Fruit fly (Drosophila melanogaster) whole organism, embryonic: ENCODE measurements around the gene CG7079.

Experiments
- Abd-B ChIP-seq: fragments of 200-800 bp; sonication (Bioruptor generic); optimal IDR thresholded peaks from 2 replicates; lab custom pipeline; 2018; ENCODE audit warnings: missing biosample characterization, mild to moderate bottlenecking, missing genetic modification characterization, moderate library complexity
- Ada2b ChIP-seq: fragments of 200-800 bp; sonication (Bioruptor generic); IDR thresholded peaks from 2 replicates; pipeline ENCODE4 v1.3.6; 2022; ENCODE audit warnings: missing biosample characterization, missing genetic modification characterization
- Atf6 ChIP-seq: fragments of 200-800 bp; sonication (Bioruptor generic); IDR thresholded peaks from 2 replicates; pipeline ENCODE4 v1.3.6; 2022; ENCODE audit warnings: missing biosample characterization, missing genetic modification characterization
- CG1024 ChIP-seq: fragments of 200-800 bp; sonication (Bioruptor generic); IDR thresholded peaks from 2 replicates; pipeline ENCODE4 v1.3.6; 2022; ENCODE audit warnings: missing biosample characterization, missing genetic modification characterization
- CG10274 ChIP-seq: fragments of 200-800 bp; sonication (Bioruptor generic); optimal IDR thresholded peaks from 3 replicates; lab custom pipeline; 2017; ENCODE audit warnings: missing biosample characterization, mild to moderate bottlenecking, missing genetic modification characterization
- CG10565 ChIP-seq: fragments of 200-800 bp; sonication (Bioruptor generic); optimal IDR thresholded peaks from 3 replicates; lab custom pipeline; 2016; ENCODE audit warnings: missing biosample characterization, mild to moderate bottlenecking, missing genetic modification characterization
- CG10654 ChIP-seq: fragments of 200-800 bp; sonication (Bioruptor generic); optimal IDR thresholded peaks from 2 replicates; lab custom pipeline; 2016; ENCODE audit warnings: missing biosample characterization, missing genetic modification characterization
- CG11504 ChIP-seq: fragments of 200-800 bp; sonication (Bioruptor generic); optimal IDR thresholded peaks from 3 replicates; lab custom pipeline; 2019; ENCODE audit warnings: missing biosample characterization, mild to moderate bottlenecking, missing genetic modification characterization, moderate library complexity
- CG12071 ChIP-seq: fragments of 200-800 bp; sonication (Bioruptor generic); optimal IDR thresholded peaks from 3 replicates; lab custom pipeline; 2018; ENCODE audit warnings: missing biosample characterization, mild to moderate bottlenecking, missing genetic modification characterization
- CG14014 ChIP-seq: fragments of 200-800 bp; sonication (Bioruptor generic); IDR thresholded peaks from 2 replicates; pipeline ENCODE4 v1.3.6; 2022; ENCODE audit warnings: missing biosample characterization, missing genetic modification characterization
- CG15696 ChIP-seq: fragments of 200-800 bp; sonication (Bioruptor generic); optimal IDR thresholded peaks from 2 replicates; lab custom pipeline; 2019; ENCODE audit warnings: missing biosample characterization, mild to moderate bottlenecking, missing genetic modification characterization, moderate library complexity
- CG1603 ChIP-seq: fragments of 200-800 bp; sonication (Bioruptor generic); optimal IDR thresholded peaks from 2 replicates; lab custom pipeline; 2019; ENCODE audit warnings: missing biosample characterization, mild to moderate bottlenecking, missing genetic modification characterization, moderate library complexity
- CG17829 ChIP-seq: fragments of 200-800 bp; optimal IDR thresholded peaks from 2 replicates; lab custom pipeline; 2019; ENCODE audit warnings: missing biosample characterization, mild to moderate bottlenecking, missing genetic modification characterization, moderate library complexity
- CG18599 ChIP-seq: fragments of 200-800 bp; sonication (Bioruptor generic); optimal IDR thresholded peaks from 3 replicates; lab custom pipeline; 2017; ENCODE audit warnings: missing biosample characterization, missing genetic modification characterization, mild to moderate bottlenecking, moderate library complexity, missing genetic modification reagents
- CG2129 ChIP-seq: fragments of 200-800 bp; sonication (Bioruptor generic); IDR thresholded peaks from 2 replicates; pipeline ENCODE4 v1.3.6; 2022; ENCODE audit warnings: missing biosample characterization, missing genetic modification characterization; ENCODE audit not compliant: partially characterized antibody
- CG2199 ChIP-seq: fragments of 200-800 bp; sonication (Bioruptor generic); IDR thresholded peaks from 3 replicates; pipeline ENCODE4 v1.3.6; 2022; ENCODE audit warnings: missing biosample characterization, missing genetic modification characterization
- CG30431 ChIP-seq: fragments of 200-800 bp; sonication (Bioruptor generic); optimal IDR thresholded peaks from 2 replicates; lab custom pipeline; 2017; ENCODE audit warnings: missing biosample characterization, missing genetic modification characterization
- CG31388 ChIP-seq: fragments of 200-800 bp; sonication (Bioruptor generic); optimal IDR thresholded peaks from 2 replicates; lab custom pipeline; 2016; ENCODE audit warnings: missing biosample characterization, missing genetic modification characterization
- CG32767 ChIP-seq: fragments of 200-800 bp; sonication (Bioruptor generic); IDR thresholded peaks from 2 replicates; pipeline ENCODE4 v1.3.6; 2022; ENCODE audit warnings: missing biosample characterization, missing genetic modification characterization
- CG34376 ChIP-seq: fragments of 200-800 bp; sonication (Bioruptor generic); optimal IDR thresholded peaks from 2 replicates; lab custom pipeline; 2018; ENCODE audit warnings: missing biosample characterization, mild to moderate bottlenecking, missing genetic modification characterization
- CG4360 ChIP-seq: fragments of 200-800 bp; sonication (Bioruptor generic); IDR thresholded peaks from 2 replicates; pipeline ENCODE4 v1.3.6; 2022; ENCODE audit warnings: missing biosample characterization, missing genetic modification characterization
- CG6689 ChIP-seq: fragments of 200-800 bp; sonication (Bioruptor generic); IDR thresholded peaks from 2 replicates; pipeline ENCODE4 v1.3.6; 2022; ENCODE audit warnings: missing biosample characterization, missing genetic modification characterization
- CG6854 ChIP-seq: fragments of 200-800 bp; sonication (Bioruptor generic); optimal IDR thresholded peaks from 3 replicates; lab custom pipeline; 2017; ENCODE audit warnings: missing biosample characterization, mild to moderate bottlenecking, missing genetic modification characterization
- CG7357 ChIP-seq: fragments of 200-800 bp; sonication (Bioruptor generic); IDR thresholded peaks from 3 replicates; pipeline ENCODE4 v1.3.6; 2022; ENCODE audit warnings: missing biosample characterization, missing genetic modification characterization
- CG7745 ChIP-seq: fragments of 200-800 bp; sonication (Bioruptor generic); optimal IDR thresholded peaks from 2 replicates; lab custom pipeline; 2018; ENCODE audit warnings: missing biosample characterization, mild to moderate bottlenecking, missing genetic modification characterization, moderate library complexity
- CG8388 ChIP-seq: fragments of 200-800 bp; sonication (Bioruptor generic); optimal IDR thresholded peaks from 2 replicates; lab custom pipeline; 2019; ENCODE audit warnings: missing biosample characterization, mild to moderate bottlenecking, missing genetic modification characterization, moderate library complexity
- CG9876 ChIP-seq: fragments of 200-800 bp; sonication (Bioruptor generic); optimal IDR thresholded peaks from 2 replicates; lab custom pipeline; 2016; ENCODE audit warnings: missing biosample characterization, missing genetic modification characterization
- CG9932 ChIP-seq: fragments of 200-800 bp; sonication (Bioruptor generic); IDR thresholded peaks from 2 replicates; pipeline ENCODE4 v1.3.6; 2022; ENCODE audit warnings: missing biosample characterization, missing genetic modification characterization
- Dref ChIP-seq: fragments of 200-800 bp; sonication (Bioruptor generic); IDR thresholded peaks from 2 replicates; pipeline ENCODE4 v1.3.6; 2022; ENCODE audit warnings: missing biosample characterization, missing genetic modification characterization
- E2f2 ChIP-seq: fragments of 200-800 bp; sonication (Bioruptor generic); IDR thresholded peaks from 2 replicates; pipeline ENCODE4 v1.3.6; 2022; ENCODE audit warnings: missing biosample characterization, missing genetic modification characterization
- Gug ChIP-seq: fragments of 200-800 bp; sonication (Bioruptor generic); IDR thresholded peaks from 4 replicates; pipeline ENCODE4 v1.3.6; 2022; ENCODE audit warnings: missing biosample characterization, missing genetic modification characterization
- MBD-R2 ChIP-seq: fragments of 200-800 bp; sonication (Bioruptor generic); IDR thresholded peaks from 2 replicates; pipeline ENCODE4 v1.3.6; 2022; ENCODE audit warnings: missing biosample characterization, missing genetic modification characterization
- Max ChIP-seq: fragments of 200-800 bp; sonication (Bioruptor generic); optimal IDR thresholded peaks from 2 replicates; lab custom pipeline; 2016; ENCODE audit warnings: missing biosample characterization, mild to moderate bottlenecking, missing genetic modification characterization
- Oaz ChIP-seq: fragments of 200-800 bp; sonication (Bioruptor generic); IDR thresholded peaks from 2 replicates; pipeline ENCODE4 v1.3.6; 2022; ENCODE audit warnings: missing biosample characterization, missing genetic modification characterization
- Oli ChIP-seq: fragments of 200-800 bp; sonication (Bioruptor generic); optimal IDR thresholded peaks from 2 replicates; lab custom pipeline; 2018; ENCODE audit warnings: missing biosample characterization, mild to moderate bottlenecking, missing genetic modification characterization, moderate library complexity
- Opbp ChIP-seq: fragments of 200-800 bp; sonication (Bioruptor generic); IDR thresholded peaks from 3 replicates; pipeline ENCODE4 v1.3.6; 2022; ENCODE audit warnings: missing biosample characterization, missing genetic modification characterization; ENCODE audit not compliant: partially characterized antibody
- Sry-δ ChIP-seq: fragments of 200-800 bp; sonication (Bioruptor generic); optimal IDR thresholded peaks from 2 replicates; lab custom pipeline; 2016; ENCODE audit warnings: missing biosample characterization, missing genetic modification characterization
- TFAM ChIP-seq: fragments of 200-800 bp; sonication (Bioruptor generic); optimal IDR thresholded peaks from 2 replicates; lab custom pipeline; 2017; ENCODE audit warnings: missing biosample characterization, missing genetic modification characterization, inconsistent platforms
- ac ChIP-seq: fragments of 200-800 bp; sonication (Bioruptor generic); optimal IDR thresholded peaks from 3 replicates; lab custom pipeline; 2017; ENCODE audit warnings: missing biosample characterization, mild to moderate bottlenecking, missing genetic modification characterization
- al ChIP-seq: fragments of 200-800 bp; sonication (Bioruptor generic); IDR thresholded peaks from 2 replicates; pipeline ENCODE4 v1.3.6; 2022; ENCODE audit warnings: missing biosample characterization, missing genetic modification characterization
- bab2 ChIP-seq: fragments of 200-800 bp; sonication (Bioruptor generic); optimal IDR thresholded peaks from 2 replicates; lab custom pipeline; 2016; ENCODE audit warnings: missing biosample characterization, missing genetic modification characterization
- caup ChIP-seq: fragments of 200-800 bp; sonication (Bioruptor generic); optimal IDR thresholded peaks from 3 replicates; lab custom pipeline; 2017; ENCODE audit warnings: missing biosample characterization, mild to moderate bottlenecking, missing genetic modification characterization, moderate library complexity; ENCODE audit not compliant: severe bottlenecking
- dan ChIP-seq: fragments of 200-800 bp; sonication (Bioruptor generic); IDR thresholded peaks from 2 replicates; pipeline ENCODE4 v1.3.6; 2022; ENCODE audit warnings: missing biosample characterization, missing genetic modification characterization
- eve ChIP-seq, 2 experiments: fragments of >200 bp; optimal IDR thresholded peaks; 2 replicates each; lab custom pipeline; 2017; ENCODE audit warnings: missing biosample characterization in 2 of 2, missing genetic modification characterization in 2 of 2
- fu2 ChIP-seq: fragments of 200-800 bp; sonication (Bioruptor generic); optimal IDR thresholded peaks from 2 replicates; lab custom pipeline; 2016; ENCODE audit warnings: missing biosample characterization, missing genetic modification characterization
- gt ChIP-seq: fragments of 200-800 bp; sonication (Bioruptor generic); IDR thresholded peaks from 2 replicates; pipeline ENCODE4 v1.3.6; 2022; ENCODE audit warnings: missing biosample characterization, missing genetic modification characterization
- pfk ChIP-seq: fragments of 200-800 bp; sonication (Bioruptor generic); optimal IDR thresholded peaks from 2 replicates; lab custom pipeline; 2018; ENCODE audit warnings: missing biosample characterization, mild to moderate bottlenecking, missing genetic modification characterization, moderate library complexity
- stwl ChIP-seq: fragments of 200-800 bp; sonication (Bioruptor generic); optimal IDR thresholded peaks from 3 replicates; lab custom pipeline; 2018; ENCODE audit warnings: missing biosample characterization, mild to moderate bottlenecking, missing genetic modification characterization, moderate library complexity
- usp ChIP-seq: fragments of >200 bp; optimal IDR thresholded peaks from 2 replicates; lab custom pipeline; 2017; ENCODE audit warnings: missing biosample characterization, missing genetic modification characterization
- vfl ChIP-seq: fragments of 200-800 bp; sonication (Bioruptor generic); optimal IDR thresholded peaks from 2 replicates; lab custom pipeline; 2016; ENCODE audit warnings: missing biosample characterization, missing genetic modification characterization
- wdn ChIP-seq: fragments of 200-800 bp; sonication (Bioruptor generic); IDR thresholded peaks from 2 replicates; pipeline ENCODE4 v1.3.6; 2022; ENCODE audit warnings: missing biosample characterization, missing genetic modification characterization

The CG7079 gene

dm6 chr3R:21017464-21018080 is 31.1 kb downstream of the CG7079 start, which contains the start of gene Rlip (continued):
- TF ChIP-seq CG31388 (GFP tag; lab: Kevin White, UChicago) (no peak), ac (GFP tag; lab: Kevin White, UChicago) (no peak), CG15696 (tag; lab: Kevin White, UChicago) (peak; percentile 15), vfl (GFP tag; lab: Kevin White, UChicago) (no peak), CG9876 (GFP tag; lab: Kevin White, UChicago) (peak; percentile 11), stwl (tag; lab: Kevin White, UChicago) (peak; percentile 99), CG2199 (GFP tag; lab: Robert Waterston, UW) (peak; percentile 86), CG14014 (0 out of 2 replicates have a peak, but pooled peaks have one; percentile 17), caup (GFP tag; lab: Kevin White, UChicago) (peak; percentile 56), CG10565 (GFP tag; lab: Kevin White, UChicago) (no peak), MBD-R2 (GFP tag; lab: Robert Waterston, UW) (peak; percentile 93), CG10654 (GFP tag; lab: Kevin White, UChicago) (peak; percentile 31), TFAM (GFP tag; lab: Kevin White, UChicago) (no peak), Sry-δ (GFP tag; lab: Kevin White, UChicago) (peak; percentile 62), CG8388 (no peak), fu2 (GFP tag; lab: Kevin White, UChicago) (peak; percentile 38), eve (GFP tag; optimal IDR thresholded peaks at IDR 0.05; lab: Kevin White, UChicago) (no peak), CG2129 (GFP tag; lab: Robert Waterston, UW) (no peak), CG32767 (no peak), wdn (GFP tag; lab: Robert Waterston, UW) (peak; percentile 35; the same call in 1 of the 2 replicates), CG17829 (tag; lab: Kevin White, UChicago) (peak; percentile 34), Max (no peak), CG6854 (GFP tag; lab: Kevin White, UChicago) (no peak), E2f2 (peak; percentile 67), Gug (GFP tag; lab: Robert Waterston, UW) (peak; percentile 55; the same call in 2 of the 4 replicates), Dref (GFP tag; lab: Robert Waterston, UW) (peak; percentile 91), usp (GFP tag; lab: Kevin White, UChicago) (no peak), Atf6 (GFP tag; lab: Robert Waterston, UW) (no peak), CG7745 (tag; lab: Kevin White, UChicago) (no peak), CG34376 (no peak), CG10274 (GFP tag; lab: Kevin White, UChicago) (no peak), Opbp (GFP tag; lab: Robert Waterston, UW) (peak; percentile 58; the same call in 2 of the 3 replicates), CG9932 (peak; percentile 84), Ada2b (GFP tag; lab: Robert Waterston, UW) (no peak), pfk (GFP tag; lab: Kevin White, UChicago) (no peak), CG7357 (GFP tag; lab: Robert Waterston, UW) (no peak), Abd-B (GFP tag; lab: Kevin White, UChicago) (peak; percentile 48), CG1024 (GFP tag; lab: Robert Waterston, UW) (no peak), al (GFP tag; lab: Robert Waterston, UW) (no peak), CG12071 (GFP tag; lab: Kevin White, UChicago) (no peak), Oaz (GFP tag; lab: Robert Waterston, UW) (peak; percentile 19; the same call in 1 of the 2 replicates), dan (GFP tag; lab: Robert Waterston, UW) (no peak), CG11504 (tag; lab: Kevin White, UChicago) (peak; percentile 62), gt (GFP tag; lab: Robert Waterston, UW) (no peak), CG4360 (GFP tag; lab: Robert Waterston, UW) (no peak), CG1603 (tag; lab: Kevin White, UChicago) (peak; percentile 75), CG30431 (no peak), CG6689 (GFP tag; lab: Robert Waterston, UW) (no peak), Oli (tag; lab: Kevin White, UChicago) (no peak), bab2 (peak; percentile 45), CG18599 (GFP tag; lab: Kevin White, UChicago) (peak; percentile 35)
